Fruit fly (Drosophila melanogaster): ENCODE results near the gene subdued.

Gene subdued

DNA sequence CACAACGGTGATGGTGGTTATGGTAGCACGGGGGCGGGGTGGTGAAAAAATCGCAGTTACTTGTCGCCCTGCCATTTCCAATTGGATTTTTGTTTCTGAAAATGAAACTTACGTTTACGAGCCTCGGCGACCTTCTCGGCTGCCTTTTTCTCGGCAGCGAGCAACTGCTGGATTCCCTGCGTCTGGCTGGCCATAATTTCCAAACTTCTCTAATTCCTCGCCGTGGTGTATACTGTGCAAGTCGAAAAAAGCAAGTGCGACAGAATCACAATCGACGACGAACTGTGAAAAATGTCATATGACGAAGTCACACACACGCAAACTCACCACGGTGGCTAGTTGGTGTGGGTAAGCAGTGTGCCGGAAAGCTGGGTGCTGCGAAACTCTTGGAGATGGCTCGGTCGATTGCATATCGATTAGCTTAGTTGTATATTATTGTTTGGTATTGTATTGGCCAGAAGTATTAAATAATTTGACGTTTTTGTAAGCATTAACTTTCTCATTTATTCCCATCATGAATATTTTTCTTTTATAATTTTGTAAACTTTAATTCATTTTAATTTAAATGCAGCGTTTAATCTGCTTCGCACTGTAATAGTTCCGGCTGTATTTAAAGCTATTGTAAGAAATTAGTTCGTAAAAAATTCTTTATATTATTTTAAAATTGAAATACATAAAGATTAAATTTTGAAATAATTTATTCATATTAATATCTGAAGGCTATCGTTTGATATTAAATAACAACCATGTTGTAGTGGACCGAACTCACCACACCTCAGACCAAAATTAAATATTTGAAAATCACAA is 1.8 kb upstream of the subdued start, which contains the start of gene Vha13 (continued):
- TF ChIP-seq GATAd (GFP tag; optimal IDR thresholded peaks at IDR 0.05) (peak; percentile 6), Sp1 (GFP tag; optimal IDR thresholded peaks at IDR 0.05) (peak; percentile 63), Hr78 (GFP tag; optimal IDR thresholded peaks at IDR 0.05) (no peak), CG9705 (GFP tag; optimal IDR thresholded peaks at IDR 0.05) (no peak), CrebA (GFP tag; optimal IDR thresholded peaks at IDR 0.05; ENCODE audit: borderline replicate concordance) (no peak), dsf (GFP tag; optimal IDR thresholded peaks at IDR 0.05; ENCODE audit: borderline replicate concordance) (no peak), rgr (GFP tag; optimal IDR thresholded peaks at IDR 0.05) (peak; percentile 59)

DNA sequence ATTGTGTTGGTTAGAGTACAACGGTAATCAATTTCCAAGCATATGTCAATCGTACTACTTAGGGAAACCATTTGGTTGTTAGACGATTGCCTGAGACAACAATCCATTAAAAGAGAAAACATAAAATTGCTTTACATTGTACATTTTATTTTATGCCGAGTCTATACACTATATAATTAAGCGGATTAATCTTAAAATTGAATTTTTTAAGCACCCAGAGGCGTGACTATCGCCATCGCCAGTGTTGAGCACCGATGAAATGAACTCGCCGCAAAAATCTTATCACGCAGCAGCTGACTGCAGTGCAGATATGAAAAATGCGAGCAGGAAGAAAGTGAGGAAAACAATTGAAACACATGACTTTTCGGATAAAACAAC is 360 bp upstream of the subdued start:
- TF ChIP-seq Hnf4 (GFP tag; optimal IDR thresholded peaks at IDR 0.05) (peak; percentile 49), sv (GFP tag; optimal IDR thresholded peaks at IDR 0.05) (no peak), fru (GFP tag; optimal IDR thresholded peaks at IDR 0.05) (peak; percentile 16), Sp1 (GFP tag; optimal IDR thresholded peaks at IDR 0.05) (no peak), Hr83 (GFP tag; optimal IDR thresholded peaks at IDR 0.05; ENCODE audit: poor library complexity, severe bottlenecking) (peak; percentile 50), br (GFP tag; optimal IDR thresholded peaks at IDR 0.05) (peak; percentile 31), pan (optimal IDR thresholded peaks at IDR 0.05) (no peak), Vsx2 (GFP tag; optimal IDR thresholded peaks at IDR 0.05; ENCODE audit: partially characterized antibody) (no peak), Rel (GFP tag; optimal IDR thresholded peaks at IDR 0.05) (no peak), Rel (tag; optimal IDR thresholded peaks at IDR 0.05) (no peak), tai (GFP tag; optimal IDR thresholded peaks at IDR 0.05) (no peak), usp (GFP tag; optimal IDR thresholded peaks at IDR 0.05) (no peak), dmrt93B (GFP tag; optimal IDR thresholded peaks at IDR 0.05) (no peak), h (GFP tag; optimal IDR thresholded peaks at IDR 0.05) (peak; percentile 28), lola (GFP tag; optimal IDR thresholded peaks at IDR 0.05) (no peak), dl (GFP tag; optimal IDR thresholded peaks at IDR 0.05; ENCODE audit: insufficient read depth in 1 of 2, partially characterized antibody in 2 of 2) (no peak), rgr (GFP tag; optimal IDR thresholded peaks at IDR 0.05) (peak; percentile 4), Dif (GFP tag; optimal IDR thresholded peaks at IDR 0.05; ENCODE audit: partially characterized antibody) (no peak), Myc (optimal IDR thresholded peaks at IDR 0.05) (peak; percentile 29), sage (GFP tag; optimal IDR thresholded peaks at IDR 0.05) (no peak), CG9705 (GFP tag; optimal IDR thresholded peaks at IDR 0.05) (no peak), Hr78 (GFP tag; optimal IDR thresholded peaks at IDR 0.05) (no peak), foxo (GFP tag; optimal IDR thresholded peaks at IDR 0.05) (peak in 1 of 2 experiments; percentile 21), woc (GFP tag; optimal IDR thresholded peaks at IDR 0.05) (no peak), N (GFP tag; optimal IDR thresholded peaks at IDR 0.05) (no peak), GATAd (GFP tag; optimal IDR thresholded peaks at IDR 0.05) (peak; percentile 59), Abd-B (GFP tag; optimal IDR thresholded peaks at IDR 0.05) (no peak), Mio (GFP tag; optimal IDR thresholded peaks at IDR 0.05) (no peak), dsf (GFP tag; optimal IDR thresholded peaks at IDR 0.05; ENCODE audit: borderline replicate concordance) (no peak), brk (GFP tag; optimal IDR thresholded peaks at IDR 0.05) (no peak), psq (GFP tag; optimal IDR thresholded peaks at IDR 0.05) (no peak), HLH106 (tag; optimal IDR thresholded peaks at IDR 0.05) (no peak), CG32264 (GFP tag; optimal IDR thresholded peaks at IDR 0.05) (no peak), jim (GFP tag; optimal IDR thresholded peaks at IDR 0.05) (no peak), CrebA (GFP tag; optimal IDR thresholded peaks at IDR 0.05; ENCODE audit: borderline replicate concordance) (no peak), ey (GFP tag; optimal IDR thresholded peaks at IDR 0.05) (no peak), OdsH (GFP tag; optimal IDR thresholded peaks at IDR 0.05) (no peak), Dfd (GFP tag; optimal IDR thresholded peaks at IDR 0.05) (no peak), Jra (GFP tag; optimal IDR thresholded peaks at IDR 0.05) (peak; percentile 34)
